Fruit fly (Drosophila melanogaster): ENCODE results near the gene GATAd.

Gene GATAd

DNA sequence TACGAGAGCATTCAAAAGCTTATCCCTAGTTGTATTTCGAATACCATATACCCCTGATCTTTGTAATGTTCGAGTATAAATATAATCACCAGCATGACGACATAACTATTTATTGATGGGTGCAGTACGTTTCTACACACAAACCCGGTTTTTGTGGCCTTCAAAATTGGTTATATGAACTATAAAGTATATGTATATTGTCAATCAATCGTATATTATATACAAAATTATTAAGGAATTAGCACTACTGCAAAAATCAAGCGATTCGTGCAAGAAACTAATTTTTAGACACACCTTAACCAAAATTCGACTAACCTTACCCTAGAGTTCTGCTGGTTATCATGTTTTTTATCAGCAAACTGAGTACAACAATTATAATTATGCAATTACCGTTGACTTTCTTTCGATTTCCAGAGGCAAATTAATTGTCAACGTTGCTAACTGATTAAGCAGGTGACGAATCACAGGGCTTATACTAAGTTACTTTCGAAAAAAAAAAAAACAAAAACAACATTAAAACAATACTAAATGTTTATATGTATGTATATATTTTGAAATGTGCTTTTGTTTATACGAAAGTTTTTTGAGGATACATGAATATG lies 13.3 kb upstream of the GATAd start:
- TF ChIP-seq CG3838 (GFP tag; optimal IDR thresholded peaks at IDR 0.05) (no peak), Opbp (GFP tag; IDR thresholded peaks at IDR 0.05; ENCODE audit: partially characterized antibody) (no peak), Pdp1 (GFP tag; optimal IDR thresholded peaks at IDR 0.05) (peak in 1 of 2 experiments; percentile 75), D19B (GFP tag; optimal IDR thresholded peaks at IDR 0.05) (peak; percentile 66), Med (GFP tag) (peak; percentile 10), ara (GFP tag; IDR thresholded peaks at IDR 0.05) (no peak), eve (GFP tag; optimal IDR thresholded peaks at IDR 0.05) (peak in 1 of 2 experiments; percentile 28), exex (tag; optimal IDR thresholded peaks at IDR 0.05) (peak; percentile 77)

DNA sequence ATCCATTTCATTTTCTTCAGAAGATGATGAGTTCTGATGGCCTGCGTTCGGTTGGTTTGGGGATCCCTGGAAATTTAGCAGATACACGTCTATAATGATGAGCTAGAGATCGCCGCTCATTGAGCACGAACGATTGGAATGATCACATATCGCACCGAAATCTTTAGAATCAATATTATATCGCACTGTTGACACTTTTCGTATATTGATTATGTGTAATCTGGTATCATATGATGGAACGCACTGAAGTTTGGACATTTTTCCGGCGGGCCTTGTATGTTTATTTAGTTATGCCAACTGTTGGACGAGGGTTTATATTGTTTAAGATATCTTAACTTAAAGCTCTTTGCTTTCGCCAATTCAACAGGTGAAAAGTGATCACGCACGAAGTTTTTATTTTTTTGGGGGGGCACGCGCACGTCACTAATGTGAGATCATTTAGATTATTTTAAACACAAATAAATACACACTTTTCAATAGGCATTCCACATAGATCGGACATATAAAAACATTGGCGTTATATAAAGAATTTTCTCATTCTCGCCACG lies 12.4 kb upstream of the GATAd start:
- TF ChIP-seq CG17829 (tag; optimal IDR thresholded peaks at IDR 0.05) (peak; percentile 9), Doc2 (GFP tag; IDR thresholded peaks at IDR 0.05) (no peak), tx (GFP tag; optimal IDR thresholded peaks at IDR 0.05) (no peak), Six4 (GFP tag; optimal IDR thresholded peaks at IDR 0.05) (no peak), CG12659 (GFP tag; optimal IDR thresholded peaks at IDR 0.05) (peak; percentile 26), D (optimal IDR thresholded peaks at IDR 0.05) (no peak), D (GFP tag; optimal IDR thresholded peaks at IDR 0.05) (peak; percentile 21), Dll (GFP tag; IDR thresholded peaks at IDR 0.05; ENCODE audit: partially characterized antibody) (peak; percentile 79), CG11695 (GFP tag; IDR thresholded peaks at IDR 0.05) (0 out of 3 replicates have a peak, but pooled peaks have one; percentile 15), disco-r (GFP tag; optimal IDR thresholded peaks at IDR 0.05) (peak; percentile 31), Meics (GFP tag; optimal IDR thresholded peaks at IDR 0.05) (peak; percentile 16), hb (GFP tag; IDR thresholded peaks at IDR 0.05; ENCODE audit: partially characterized antibody) (peak; percentile 68; the same call in 1 of the 3 replicates), Rfx (GFP tag; IDR thresholded peaks at IDR 0.05) (peak; percentile 56; the same call in 1 of the 2 replicates), inv (GFP tag; IDR thresholded peaks at IDR 0.05; ENCODE audit: partially characterized antibody) (peak; percentile 86), CG13624 (GFP tag; optimal IDR thresholded peaks at IDR 0.05) (peak; percentile 21), grn (GFP tag; optimal IDR thresholded peaks at IDR 0.05) (peak; percentile 40), CG30403 (GFP tag; optimal IDR thresholded peaks at IDR 0.05) (no peak), CG6272 (GFP tag; IDR thresholded peaks at IDR 0.05) (no peak), vnd (GFP tag; IDR thresholded peaks at IDR 0.05; ENCODE audit: partially characterized antibody) (peak; percentile 75), lilli (GFP tag; optimal IDR thresholded peaks at IDR 0.05) (peak; percentile 42), CG2129 (GFP tag; IDR thresholded peaks at IDR 0.05; ENCODE audit: partially characterized antibody) (no peak), unc-4 (GFP tag; IDR thresholded peaks at IDR 0.05; ENCODE audit: partially characterized antibody) (peak; percentile 76), CG8924 (tag; optimal IDR thresholded peaks at IDR 0.05) (no peak), CG14710 (tag; optimal IDR thresholded peaks at IDR 0.05) (peak; percentile 7), CG7372 (GFP tag; IDR thresholded peaks at IDR 0.05) (no peak), Ets65A (GFP tag) (peak; percentile 85), CG1603 (tag; optimal IDR thresholded peaks at IDR 0.05) (peak; percentile 2), CG8281 (tag; optimal IDR thresholded peaks at IDR 0.05) (peak; percentile 16), p53 (GFP tag; optimal IDR thresholded peaks at IDR 0.05) (no peak), Bgb (GFP tag; IDR thresholded peaks at IDR 0.05; ENCODE audit: partially characterized antibody) (peak; percentile 46; the same call in 1 of the 2 replicates), gfzf (GFP tag; optimal IDR thresholded peaks at IDR 0.05) (peak; percentile 5), Sry-δ (GFP tag; optimal IDR thresholded peaks at IDR 0.05) (peak; percentile 76), CG7839 (tag; optimal IDR thresholded peaks at IDR 0.05) (no peak), Med (GFP tag) (peak; percentile 75), Doc3 (GFP tag; IDR thresholded peaks at IDR 0.05; ENCODE audit: partially characterized antibody) (peak; percentile 72; the same call in 2 of the 3 replicates), en (GFP tag; optimal IDR thresholded peaks at IDR 0.05) (peak; percentile 15), CG10431 (GFP tag; optimal IDR thresholded peaks at IDR 0.05) (no peak), CG7987 (GFP tag; optimal IDR thresholded peaks at IDR 0.05) (peak; percentile 21), CG17361 (GFP tag; IDR thresholded peaks at IDR 0.05) (peak; percentile 43; the same call in 1 of the 3 replicates), BEAF-32 (GFP tag; optimal IDR thresholded peaks at IDR 0.05) (peak; percentile 78)

Measured in whole organism, embryonic.